Worm (Caenorhabditis elegans): ENCODE results near the gene asm-2.
A peak's percentile ranks its signal among the peaks of the same experiment; 100 is the strongest.

Gene asm-2

ce11 chrX:11299642-11300307 lies 24.3 kb downstream of the asm-2 start, which contains the start of the genes snrp-40.1 and F08G12.3 (continued):
- peak; percentile 16; the same call in 1 of the 2 replicates for TF ChIP-seq egl-44 (GFP tag; IDR thresholded peaks at IDR 0.05)
- no peak for TF ChIP-seq F37B4.10 (GFP tag; IDR thresholded peaks at IDR 0.05)
- TF ChIP-seq lin-54 (GFP tag; optimal IDR thresholded peaks at IDR 0.05) = no peak
- TF ChIP-seq F33H1.4 (GFP tag; IDR thresholded peaks at IDR 0.05) = no peak
- TF ChIP-seq Y79H2A.3 (GFP tag; conservative IDR thresholded peaks at IDR 0.05) = no peak
- no peak for TF ChIP-seq nhr-179 (tag; optimal IDR thresholded peaks at IDR 0.05)
- TF ChIP-seq hlh-12 (tag; optimal IDR thresholded peaks at IDR 0.05) = no peak
- TF ChIP-seq him-1 (tag; optimal IDR thresholded peaks at IDR 0.05) = no peak
- TF ChIP-seq lin-35 (GFP tag; optimal IDR thresholded peaks at IDR 0.05) = no peak
- TF ChIP-seq Y67H2A.10 (GFP tag; conservative IDR thresholded peaks at IDR 0.05) = no peak
- no peak; the same call in 1 of the 2 replicates for TF ChIP-seq egrh-3 (GFP tag; IDR thresholded peaks at IDR 0.05)
- no peak for TF ChIP-seq Y95B8A.8 (GFP tag; IDR thresholded peaks at IDR 0.05)
- TF ChIP-seq dox-1 (GFP tag; IDR thresholded peaks at IDR 0.05) = peak; percentile 91
- no peak for TF ChIP-seq aptf-3 (GFP tag; IDR thresholded peaks at IDR 0.05)
- TF ChIP-seq die-1 (tag; optimal IDR thresholded peaks at IDR 0.05) = no peak
- peak; percentile 71 for TF ChIP-seq F23B12.7 (tag; optimal IDR thresholded peaks at IDR 0.05; ENCODE audit: insufficient read depth)
- TF ChIP-seq ztf-6 (GFP tag; IDR thresholded peaks at IDR 0.05) = no peak
- no peak for TF ChIP-seq cebp-1 (GFP tag; IDR thresholded peaks at IDR 0.05)
- TF ChIP-seq cebp-1 (tag; optimal IDR thresholded peaks at IDR 0.05) = no peak
- 0 out of 2 replicates have a peak, but pooled peaks have one; percentile 21 for TF ChIP-seq rcor-1 (GFP tag; IDR thresholded peaks at IDR 0.05)
- no peak for TF ChIP-seq mes-4 (tag; optimal IDR thresholded peaks at IDR 0.05)
- TF ChIP-seq pbrm-1 (GFP tag; IDR thresholded peaks at IDR 0.05) = peak; percentile 80
- no peak for TF ChIP-seq dpff-1 (tag; optimal IDR thresholded peaks at IDR 0.05)
- TF ChIP-seq F49E8.2 (tag; optimal IDR thresholded peaks at IDR 0.05; ENCODE audit: insufficient read depth) = no peak
- no peak for TF ChIP-seq sea-2 (GFP tag; IDR thresholded peaks at IDR 0.05)
- TF ChIP-seq ztf-25 (GFP tag; IDR thresholded peaks at IDR 0.05) = no peak
- TF ChIP-seq madf-8 (GFP tag; conservative IDR thresholded peaks at IDR 0.05) = no peak
- no peak for TF ChIP-seq tbp1 (GFP tag; optimal IDR thresholded peaks at IDR 0.05)
- TF ChIP-seq ztf-3 (GFP tag; optimal IDR thresholded peaks at IDR 0.05) = no peak
- no peak for TF ChIP-seq unc-130 (GFP tag; optimal IDR thresholded peaks at IDR 0.05)
- no peak for TF ChIP-seq T07F8.4 (tag; optimal IDR thresholded peaks at IDR 0.05)
- TF ChIP-seq lsl-1 (GFP tag; optimal IDR thresholded peaks at IDR 0.05) = no peak
- no peak for TF ChIP-seq K11D2.4 (GFP tag; IDR thresholded peaks at IDR 0.05)
- no peak for TF ChIP-seq cebp-2 (GFP tag; IDR thresholded peaks at IDR 0.05)
- TF ChIP-seq attf-3 (GFP tag; conservative IDR thresholded peaks at IDR 0.05) = no peak
- TF ChIP-seq lir-1 (GFP tag; conservative IDR thresholded peaks at IDR 0.05) = no peak
- TF ChIP-seq ZK185.1 (tag; optimal IDR thresholded peaks at IDR 0.05; ENCODE audit: poor library complexity, severe bottlenecking) = no peak
- TF ChIP-seq ztf-18 (tag; optimal IDR thresholded peaks at IDR 0.05) = peak; percentile 60
- no peak for TF ChIP-seq aptf-2 (GFP tag; conservative IDR thresholded peaks at IDR 0.05)
- no peak for TF ChIP-seq ceh-91 (GFP tag; IDR thresholded peaks at IDR 0.05)
- TF ChIP-seq F57A8.1 (GFP tag; optimal IDR thresholded peaks at IDR 0.05) = no peak
- no peak for TF ChIP-seq snpc-1.1 (tag; optimal IDR thresholded peaks at IDR 0.05; ENCODE audit: insufficient read depth)
- no peak for TF ChIP-seq zim-3 (tag; optimal IDR thresholded peaks at IDR 0.05)
- TF ChIP-seq mxl-1 (tag; optimal IDR thresholded peaks at IDR 0.05) = no peak
- peak; percentile 71 for TF ChIP-seq chd-7 (tag; optimal IDR thresholded peaks at IDR 0.05)
- no peak for TF ChIP-seq snpc-3.4 (tag; optimal IDR thresholded peaks at IDR 0.05)
- TF ChIP-seq F52B5.7 (tag; optimal IDR thresholded peaks at IDR 0.05) = no peak
- TF ChIP-seq nhr-27 (tag; optimal IDR thresholded peaks at IDR 0.05) = no peak

Data from whole organism, young adult.